Fruit fly (Drosophila melanogaster) whole organism, embryonic: ENCODE results near the gene stac.

Experiments
- B-H1 ChIP-seq: fragments of 200-800 bp; sonication (Bioruptor generic); IDR thresholded peaks from 3 replicates; pipeline ENCODE4 v1.3.6; 2022; ENCODE audit warnings: missing biosample characterization, missing genetic modification characterization
- Blimp-1 ChIP-seq: fragments of 200-800 bp; sonication (Bioruptor generic); optimal IDR thresholded peaks from 3 replicates; lab custom pipeline; 2018; ENCODE audit warnings: missing biosample characterization, missing genetic modification characterization, mild to moderate bottlenecking, moderate library complexity, missing genetic modification reagents
- CG10267 ChIP-seq: fragments of 200-800 bp; sonication (Bioruptor generic); optimal IDR thresholded peaks from 2 replicates; lab custom pipeline; 2018; ENCODE audit warnings: missing biosample characterization, mild to moderate bottlenecking, missing genetic modification characterization, moderate library complexity
- CG10431 ChIP-seq: fragments of 200-800 bp; sonication (Bioruptor generic); optimal IDR thresholded peaks from 3 replicates; lab custom pipeline; 2018; ENCODE audit warnings: missing biosample characterization, mild to moderate bottlenecking, missing genetic modification characterization
- CG10959 ChIP-seq: fragments of 200-800 bp; sonication (Bioruptor generic); IDR thresholded peaks from 2 replicates; pipeline ENCODE4 v1.3.6; 2022; ENCODE audit warnings: missing biosample characterization, missing genetic modification characterization
- CG12155 ChIP-seq: fragments of 200-800 bp; sonication (Bioruptor generic); optimal IDR thresholded peaks from 3 replicates; lab custom pipeline; 2016; ENCODE audit warnings: missing biosample characterization, missing genetic modification characterization
- CG12219 ChIP-seq: fragments of 200-800 bp; sonication (Bioruptor generic); optimal IDR thresholded peaks from 3 replicates; lab custom pipeline; 2018; ENCODE audit warnings: missing biosample characterization, mild to moderate bottlenecking, missing genetic modification characterization
- CG12299 ChIP-seq: fragments of 200-800 bp; sonication (Bioruptor generic); optimal IDR thresholded peaks from 2 replicates; lab custom pipeline; 2018; ENCODE audit warnings: missing biosample characterization, mild to moderate bottlenecking, missing genetic modification characterization
- CG12769 ChIP-seq: fragments of 200-800 bp; sonication (Bioruptor generic); optimal IDR thresholded peaks from 2 replicates; lab custom pipeline; 2019; ENCODE audit warnings: missing biosample characterization, mild to moderate bottlenecking, missing genetic modification characterization, moderate library complexity
- CG13296 ChIP-seq: fragments of 200-800 bp; sonication (Bioruptor generic); optimal IDR thresholded peaks from 3 replicates; lab custom pipeline; 2018; ENCODE audit warnings: missing biosample characterization, mild to moderate bottlenecking, missing genetic modification characterization
- CG15696 ChIP-seq: fragments of 200-800 bp; sonication (Bioruptor generic); optimal IDR thresholded peaks from 2 replicates; lab custom pipeline; 2019; ENCODE audit warnings: missing biosample characterization, mild to moderate bottlenecking, missing genetic modification characterization, moderate library complexity
- CG1647 ChIP-seq: fragments of 200-800 bp; sonication (Bioruptor generic); optimal IDR thresholded peaks from 3 replicates; lab custom pipeline; 2016; ENCODE audit warnings: missing biosample characterization, missing genetic modification characterization
- CG17802 ChIP-seq: fragments of 200-800 bp; sonication (Bioruptor generic); optimal IDR thresholded peaks from 2 replicates; lab custom pipeline; 2018; ENCODE audit warnings: missing biosample characterization, mild to moderate bottlenecking, missing genetic modification characterization, moderate library complexity
- CG18599 ChIP-seq: fragments of 200-800 bp; sonication (Bioruptor generic); optimal IDR thresholded peaks from 3 replicates; lab custom pipeline; 2017; ENCODE audit warnings: missing biosample characterization, missing genetic modification characterization, mild to moderate bottlenecking, moderate library complexity, missing genetic modification reagents
- CG7987 ChIP-seq: fragments of 200-800 bp; sonication (Bioruptor generic); optimal IDR thresholded peaks from 2 replicates; lab custom pipeline; 2018; ENCODE audit warnings: missing biosample characterization, mild to moderate bottlenecking, missing genetic modification characterization, moderate library complexity
- CG8290 ChIP-seq, 3 experiments: fragments of 200-800 bp; sonication (Bioruptor generic); optimal IDR thresholded peaks; 2 replicates each; lab custom pipeline; 2016 to 2019; ENCODE audit warnings: missing biosample characterization in 3 of 3, missing genetic modification characterization in 3 of 3, mild to moderate bottlenecking in 2 of 3, moderate library complexity in 1 of 3
- CG8388 ChIP-seq: fragments of 200-800 bp; sonication (Bioruptor generic); optimal IDR thresholded peaks from 2 replicates; lab custom pipeline; 2019; ENCODE audit warnings: missing biosample characterization, mild to moderate bottlenecking, missing genetic modification characterization, moderate library complexity
- CG9932 ChIP-seq: fragments of 200-800 bp; sonication (Bioruptor generic); IDR thresholded peaks from 2 replicates; pipeline ENCODE4 v1.3.6; 2022; ENCODE audit warnings: missing biosample characterization, missing genetic modification characterization
- CoRest ChIP-seq: fragments of 200-800 bp; sonication (Bioruptor generic); optimal IDR thresholded peaks from 3 replicates; lab custom pipeline; 2018; ENCODE audit warnings: missing biosample characterization, mild to moderate bottlenecking, missing genetic modification characterization, moderate library complexity
- Eip74EF ChIP-seq, 2 experiments: fragments of 200-800 bp in 1 of 2; fragments of >200 bp in 1 of 2; sonication (Bioruptor generic) in 1 of 2; optimal IDR thresholded peaks; 2 replicates each; lab custom pipeline; 2017 to 2019; ENCODE audit warnings: missing biosample characterization in 2 of 2, missing genetic modification characterization in 2 of 2, mild to moderate bottlenecking in 1 of 2, moderate library complexity in 1 of 2
- Elba2 ChIP-seq: fragments of 200-800 bp; sonication (Bioruptor generic); optimal IDR thresholded peaks from 3 replicates; lab custom pipeline; 2016; ENCODE audit warnings: missing biosample characterization, missing genetic modification characterization
- HLH3B ChIP-seq: fragments of 200-800 bp; sonication (Bioruptor generic); IDR thresholded peaks from 2 replicates; pipeline ENCODE4 v1.3.6; 2022; ENCODE audit warnings: missing biosample characterization, missing genetic modification characterization
- Hsf ChIP-seq: fragments of 200-800 bp; sonication (Bioruptor generic); optimal IDR thresholded peaks from 3 replicates; lab custom pipeline; 2016; ENCODE audit warnings: missing biosample characterization, missing genetic modification characterization
- MESR4 ChIP-seq: fragments of 200-800 bp; sonication (Bioruptor generic); optimal IDR thresholded peaks from 2 replicates; lab custom pipeline; 2018; ENCODE audit warnings: missing biosample characterization, mild to moderate bottlenecking, missing genetic modification characterization, moderate library complexity
- Sin3A ChIP-seq: fragments of >200 bp; optimal IDR thresholded peaks from 2 replicates; lab custom pipeline; 2018
- Sox102F ChIP-seq: fragments of 200-800 bp; sonication (Bioruptor generic); optimal IDR thresholded peaks from 2 replicates; lab custom pipeline; 2018; ENCODE audit warnings: missing biosample characterization, mild to moderate bottlenecking, missing genetic modification characterization, moderate library complexity
- Spps ChIP-seq: fragments of 200-800 bp; sonication (Bioruptor generic); optimal IDR thresholded peaks from 2 replicates; lab custom pipeline; 2018; ENCODE audit warnings: missing biosample characterization, mild to moderate bottlenecking, missing genetic modification characterization
- Trl ChIP-seq, 3 experiments: fragments of >200 bp in 2 of 3; fragments of 200-800 bp in 1 of 3; sonication (Bioruptor generic) in 1 of 3; optimal IDR thresholded peaks; 2 replicates in 1 of 3; 3 replicates in 2 of 3; lab custom pipeline; 2016 to 2017; ENCODE audit warnings: missing biosample characterization in 1 of 3, missing genetic modification characterization in 1 of 3
- amos ChIP-seq: fragments of 200-800 bp; sonication (Bioruptor generic); IDR thresholded peaks from 2 replicates; pipeline ENCODE4 v1.3.6; 2022; ENCODE audit warnings: missing biosample characterization, missing genetic modification characterization; ENCODE audit not compliant: partially characterized antibody
- ash1 ChIP-seq: fragments of 200-800 bp; sonication (Bioruptor generic); optimal IDR thresholded peaks from 2 replicates; lab custom pipeline; 2018; ENCODE audit warnings: missing biosample characterization, mild to moderate bottlenecking, missing genetic modification characterization
- bbx ChIP-seq: fragments of 200-800 bp; sonication (Bioruptor generic); IDR thresholded peaks from 2 replicates; pipeline ENCODE4 v1.3.6; 2022; ENCODE audit warnings: missing biosample characterization, missing genetic modification characterization; ENCODE audit not compliant: partially characterized antibody
- croc ChIP-seq: fragments of 200-800 bp; sonication (Bioruptor generic); conservative IDR thresholded peaks from 3 replicates; pipeline ENCODE4 v1.3.6; 2022; ENCODE audit warnings: missing biosample characterization, missing genetic modification characterization
- dmrt11E ChIP-seq: fragments of 200-800 bp; sonication (Bioruptor generic); optimal IDR thresholded peaks from 3 replicates; lab custom pipeline; 2018; ENCODE audit warnings: missing biosample characterization, mild to moderate bottlenecking, missing genetic modification characterization, moderate library complexity
- dysf ChIP-seq: fragments of 200-800 bp; sonication (Bioruptor generic); IDR thresholded peaks from 3 replicates; pipeline ENCODE4 v1.3.6; 2022; ENCODE audit warnings: missing biosample characterization, missing genetic modification characterization
- fru ChIP-seq: fragments of >200 bp; optimal IDR thresholded peaks from 2 replicates; lab custom pipeline; 2017
- gce ChIP-seq: fragments of 200-800 bp; sonication (Bioruptor generic); IDR thresholded peaks from 3 replicates; pipeline ENCODE4 v1.3.6; 2022; ENCODE audit warnings: missing biosample characterization, missing genetic modification characterization
- gcm2 ChIP-seq: fragments of 200-800 bp; sonication (Bioruptor generic); optimal IDR thresholded peaks from 2 replicates; lab custom pipeline; 2016; ENCODE audit warnings: missing biosample characterization, missing genetic modification characterization
- hbn ChIP-seq: fragments of 200-800 bp; sonication (Bioruptor generic); IDR thresholded peaks from 2 replicates; pipeline ENCODE4 v1.3.6; 2022; ENCODE audit warnings: missing biosample characterization, missing genetic modification characterization; ENCODE audit not compliant: partially characterized antibody
- hth ChIP-seq: fragments of >200 bp; optimal IDR thresholded peaks from 2 replicates; lab custom pipeline; 2017; ENCODE audit warnings: inconsistent platforms
- jing ChIP-seq: fragments of 200-800 bp; sonication (Bioruptor generic); optimal IDR thresholded peaks from 2 replicates; lab custom pipeline; 2018; ENCODE audit warnings: missing biosample characterization, mild to moderate bottlenecking, missing genetic modification characterization
- luna ChIP-seq: fragments of 200-800 bp; sonication (Bioruptor generic); optimal IDR thresholded peaks from 2 replicates; lab custom pipeline; 2016; ENCODE audit warnings: missing biosample characterization, missing genetic modification characterization
- nmo ChIP-seq: fragments of 200-800 bp; sonication (Bioruptor generic); optimal IDR thresholded peaks from 2 replicates; lab custom pipeline; 2018; ENCODE audit warnings: missing biosample characterization, mild to moderate bottlenecking, missing genetic modification characterization, moderate library complexity
- nom ChIP-seq: fragments of 200-800 bp; sonication (Bioruptor generic); optimal IDR thresholded peaks from 2 replicates; lab custom pipeline; 2017; ENCODE audit warnings: missing biosample characterization, missing genetic modification characterization, mild to moderate bottlenecking, moderate library complexity, missing genetic modification reagents
- org-1 ChIP-seq: fragments of 200-800 bp; sonication (Bioruptor generic); optimal IDR thresholded peaks from 2 replicates; lab custom pipeline; 2017; ENCODE audit warnings: missing biosample characterization, missing genetic modification characterization
- row ChIP-seq: fragments of 200-800 bp; sonication (Bioruptor generic); IDR thresholded peaks from 3 replicates; pipeline ENCODE4 v1.3.6; 2022; ENCODE audit warnings: missing biosample characterization, missing genetic modification characterization
- sisA ChIP-seq: fragments of 200-800 bp; sonication (Bioruptor generic); IDR thresholded peaks from 2 replicates; pipeline ENCODE4 v1.3.6; 2022; ENCODE audit warnings: missing biosample characterization, missing genetic modification characterization
- slou ChIP-seq: fragments of 200-800 bp; sonication (Bioruptor generic); optimal IDR thresholded peaks from 3 replicates; lab custom pipeline; 2016; ENCODE audit warnings: missing biosample characterization, missing genetic modification characterization
- sob ChIP-seq: fragments of 200-800 bp; sonication (Bioruptor generic); IDR thresholded peaks from 2 replicates; pipeline ENCODE4 v1.3.6; 2022; ENCODE audit warnings: missing biosample characterization, missing genetic modification characterization
- stc ChIP-seq: fragments of 200-800 bp; sonication (Bioruptor generic); IDR thresholded peaks from 2 replicates; pipeline ENCODE4 v1.3.6; 2022; ENCODE audit warnings: missing biosample characterization, missing genetic modification characterization
- tio ChIP-seq: fragments of 200-800 bp; sonication (Bioruptor generic); optimal IDR thresholded peaks from 2 replicates; lab custom pipeline; 2017; ENCODE audit warnings: missing biosample characterization, missing genetic modification characterization, inconsistent platforms
- toy ChIP-seq: fragments of 200-800 bp; sonication (Bioruptor generic); IDR thresholded peaks from 2 replicates; pipeline ENCODE4 v1.3.6; 2022; ENCODE audit warnings: missing biosample characterization, missing genetic modification characterization

Gene stac

DNA sequence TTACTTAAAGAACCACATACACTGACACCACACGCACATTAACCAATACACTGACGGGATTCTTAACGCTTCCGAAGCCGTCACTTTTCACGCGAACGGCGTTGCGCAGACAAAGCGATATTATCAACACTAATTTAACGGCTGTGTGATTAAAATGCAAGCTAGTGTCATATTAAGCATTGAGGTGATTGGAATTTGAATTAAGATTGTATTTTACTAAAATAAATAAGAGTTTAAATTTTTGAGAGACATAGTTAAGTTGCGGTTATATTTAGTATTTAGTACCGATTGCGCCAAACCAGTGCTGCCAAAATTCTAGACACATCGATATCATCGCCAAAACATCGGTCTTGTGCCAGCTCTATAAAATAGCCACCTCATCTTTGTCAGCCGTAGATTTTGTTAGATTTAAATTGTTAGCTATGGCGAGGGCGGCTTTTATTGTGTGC, 17.0 kb upstream of the stac start, which contains the start of the genes Ythdf and bai (continued):
- no peak for TF ChIP-seq CG12299 (tag; lab: Kevin White, UChicago)
- TF ChIP-seq Hsf (GFP tag; lab: Kevin White, UChicago): peak; percentile 50
- TF ChIP-seq ash1 (GFP tag; lab: Kevin White, UChicago): no peak
- TF ChIP-seq CG17802 (tag; lab: Kevin White, UChicago): no peak
- peak; percentile 81 for TF ChIP-seq hbn
- no peak for TF ChIP-seq tio (GFP tag; lab: Kevin White, UChicago)
- TF ChIP-seq CG10267 (tag; lab: Kevin White, UChicago): peak; percentile 98
- peak; percentile 34 for TF ChIP-seq dmrt11E
- no peak for TF ChIP-seq dysf (GFP tag; lab: Robert Waterston, UW)
- no peak for TF ChIP-seq Spps (tag; lab: Kevin White, UChicago)
- TF ChIP-seq CG12769 (tag; lab: Kevin White, UChicago): no peak
- TF ChIP-seq CG8388 (GFP tag; lab: Kevin White, UChicago): no peak
- peak; percentile 25 for TF ChIP-seq MESR4 (GFP tag; lab: Kevin White, UChicago)
- no peak for TF ChIP-seq Blimp-1
- TF ChIP-seq CG10431 (GFP tag; lab: Kevin White, UChicago): no peak
- TF ChIP-seq CG15696 (tag; lab: Kevin White, UChicago): no peak
- no peak for TF ChIP-seq org-1 (GFP tag; lab: Kevin White, UChicago)
- TF ChIP-seq fru: no peak
- no peak for TF ChIP-seq HLH3B
- TF ChIP-seq gce (GFP tag; lab: Robert Waterston, UW): no peak
- TF ChIP-seq CG8290 (GFP tag; optimal IDR thresholded peaks at IDR 0.05; lab: Kevin White, UChicago): peak; percentile 43
- peak in 1 of 2 experiments; percentile 5 for TF ChIP-seq CG8290 (tag; optimal IDR thresholded peaks at IDR 0.05; lab: Kevin White, UChicago)
- no peak for TF ChIP-seq CG7987 (GFP tag; lab: Kevin White, UChicago)
- peak; percentile 60 for TF ChIP-seq row (GFP tag; lab: Robert Waterston, UW)
- no peak for TF ChIP-seq toy
- no peak for TF ChIP-seq CG12219 (GFP tag; lab: Kevin White, UChicago)
- no peak for TF ChIP-seq jing (GFP tag; lab: Kevin White, UChicago)
- no peak for TF ChIP-seq luna
- peak; percentile 63 for TF ChIP-seq CG12155 (GFP tag; lab: Kevin White, UChicago)
- no peak for TF ChIP-seq Elba2 (GFP tag; lab: Kevin White, UChicago)
- TF ChIP-seq bbx (GFP tag; lab: Robert Waterston, UW): peak; percentile 69
- no peak for TF ChIP-seq croc
- no peak for TF ChIP-seq CG10959
- TF ChIP-seq nmo (GFP tag; lab: Kevin White, UChicago): peak; percentile 81
- TF ChIP-seq Sin3A: peak; percentile 95
- peak; percentile 86 for TF ChIP-seq amos
- TF ChIP-seq Sox102F (GFP tag; lab: Kevin White, UChicago): no peak
- no peak for TF ChIP-seq CoRest (tag; lab: Kevin White, UChicago)
- TF ChIP-seq Eip74EF (GFP tag; optimal IDR thresholded peaks at IDR 0.05; lab: Kevin White, UChicago): no peak
- TF ChIP-seq B-H1: no peak
- no peak for TF ChIP-seq CG18599
- no peak for TF ChIP-seq CG9932 (GFP tag; lab: Robert Waterston, UW)
- TF ChIP-seq gcm2: no peak
- no peak for TF ChIP-seq hth (lab: Kevin White, UChicago)
- peak; percentile 37 for TF ChIP-seq slou (GFP tag; lab: Kevin White, UChicago)
- no peak for TF ChIP-seq sisA (GFP tag; lab: Robert Waterston, UW)
- peak; percentile 18 for TF ChIP-seq CG1647 (GFP tag; lab: Kevin White, UChicago)
- no peak for TF ChIP-seq CG13296 (GFP tag; lab: Kevin White, UChicago)
- no peak for TF ChIP-seq nom (GFP tag; lab: Kevin White, UChicago)
- no peak for TF ChIP-seq stc (GFP tag; lab: Robert Waterston, UW)
- TF ChIP-seq sob (GFP tag; lab: Robert Waterston, UW): peak; percentile 56
- no peak for TF ChIP-seq Trl (optimal IDR thresholded peaks at IDR 0.05; lab: Kevin White, UChicago)
- peak; percentile 31 for TF ChIP-seq Trl (GFP tag; optimal IDR thresholded peaks at IDR 0.05; lab: Kevin White, UChicago)
